Fruit fly (Drosophila melanogaster) whole organism, wandering third instar larva: ENCODE results near the gene CG9757.

Source experiments
- Abd-B ChIP-seq: fragments of >200 bp; optimal IDR thresholded peaks from 2 replicates; lab custom pipeline; 2017; ENCODE audit warnings: missing biosample characterization, missing genetic modification characterization
- CG32264 ChIP-seq: fragments of 200-800 bp; sonication (Bioruptor generic); optimal IDR thresholded peaks from 2 replicates; lab custom pipeline; 2016; ENCODE audit warnings: missing biosample characterization, missing genetic modification characterization
- CG9705 ChIP-seq: fragments of 200-800 bp; sonication (Bioruptor generic); optimal IDR thresholded peaks from 2 replicates; lab custom pipeline; 2018; ENCODE audit warnings: missing biosample characterization, mild to moderate bottlenecking, missing genetic modification characterization
- CrebA ChIP-seq: fragments of 200-800 bp; sonication (Bioruptor generic); optimal IDR thresholded peaks from 2 replicates; lab custom pipeline; 2016; ENCODE audit warnings: missing biosample characterization, mild to moderate bottlenecking, missing genetic modification characterization, borderline replicate concordance
- Dfd ChIP-seq: fragments of >200 bp; optimal IDR thresholded peaks from 2 replicates; lab custom pipeline; 2017; ENCODE audit warnings: missing biosample characterization, missing genetic modification characterization
- Dif ChIP-seq: fragments of 200-275, 200-300 bp; sonication (Bioruptor generic); optimal IDR thresholded peaks from 2 replicates; lab custom pipeline; 2018; ENCODE audit warnings: missing biosample characterization, missing genetic modification characterization; ENCODE audit not compliant: partially characterized antibody
- Hnf4 ChIP-seq: fragments of 200-800 bp; sonication (Bioruptor generic); optimal IDR thresholded peaks from 2 replicates; lab custom pipeline; 2016; ENCODE audit warnings: missing biosample characterization, mild to moderate bottlenecking, missing genetic modification characterization
- Hr78 ChIP-seq: fragments of >200 bp; optimal IDR thresholded peaks from 2 replicates; lab custom pipeline; 2017; ENCODE audit warnings: missing biosample characterization, missing genetic modification characterization
- Hr83 ChIP-seq: fragments of 200-300 bp; sonication (Bioruptor generic); optimal IDR thresholded peaks from 2 replicates; lab custom pipeline; 2016; ENCODE audit warnings: missing biosample characterization, mild to moderate bottlenecking, missing genetic modification characterization, moderate library complexity; ENCODE audit not compliant: poor library complexity, severe bottlenecking
- Jra ChIP-seq: sonication (Bioruptor generic); optimal IDR thresholded peaks from 2 replicates; lab custom pipeline; 2016; ENCODE audit warnings: missing biosample characterization, missing genetic modification characterization
- Myc ChIP-seq: fragments of >200 bp; optimal IDR thresholded peaks from 2 replicates; lab custom pipeline; 2017
- N ChIP-seq: fragments of >200 bp; optimal IDR thresholded peaks from 2 replicates; lab custom pipeline; 2018; ENCODE audit warnings: missing biosample characterization, missing external identifiers, missing genetic modification characterization
- Rel ChIP-seq, 2 experiments: fragments of 200-800 bp; sonication (Bioruptor generic) in 1 of 2; optimal IDR thresholded peaks; 2 replicates in 1 of 2; 3 replicates in 1 of 2; lab custom pipeline; 2016 to 2019; ENCODE audit warnings: mild to moderate bottlenecking in 2 of 2, missing biosample characterization in 2 of 2, missing genetic modification characterization in 2 of 2, moderate library complexity in 1 of 2
- dmrt93B ChIP-seq: fragments of 200-800 bp; sonication (Bioruptor generic); optimal IDR thresholded peaks from 2 replicates; lab custom pipeline; 2018; ENCODE audit warnings: missing biosample characterization, mild to moderate bottlenecking, missing genetic modification characterization
- dsf ChIP-seq: sonication (Bioruptor generic); optimal IDR thresholded peaks from 2 replicates; lab custom pipeline; 2016; ENCODE audit warnings: missing biosample characterization, missing genetic modification characterization, borderline replicate concordance
- foxo ChIP-seq, 2 experiments: fragments of 200-800 bp; sonication (Bioruptor generic); optimal IDR thresholded peaks; 2 replicates in 1 of 2; 3 replicates in 1 of 2; lab custom pipeline; 2016 to 2017; ENCODE audit warnings: missing biosample characterization in 2 of 2, missing genetic modification characterization in 2 of 2
- fru ChIP-seq: fragments of 200-800 bp; sonication (Bioruptor generic); optimal IDR thresholded peaks from 3 replicates; lab custom pipeline; 2016; ENCODE audit warnings: missing biosample characterization, mild to moderate bottlenecking, missing genetic modification characterization
- h ChIP-seq: fragments of 200-800 bp; sonication (Bioruptor generic); optimal IDR thresholded peaks from 3 replicates; lab custom pipeline; 2016; ENCODE audit warnings: missing biosample characterization, mild to moderate bottlenecking, missing genetic modification characterization
- jim ChIP-seq: fragments of 175-275, 200-325 bp; sonication (Bioruptor generic); optimal IDR thresholded peaks from 2 replicates; lab custom pipeline; 2016; ENCODE audit warnings: missing biosample characterization, mild to moderate bottlenecking, missing genetic modification characterization
- lola ChIP-seq: fragments of >200 bp; optimal IDR thresholded peaks from 2 replicates; lab custom pipeline; 2017; ENCODE audit warnings: missing biosample characterization, missing genetic modification characterization
- sage ChIP-seq: fragments of 200-800 bp; sonication (Bioruptor generic); optimal IDR thresholded peaks from 2 replicates; lab custom pipeline; 2016; ENCODE audit warnings: missing biosample characterization, mild to moderate bottlenecking, missing genetic modification characterization
- tai ChIP-seq: sonication (Bioruptor generic); optimal IDR thresholded peaks from 2 replicates; lab custom pipeline; 2016; ENCODE audit warnings: missing biosample characterization, missing genetic modification characterization
- usp ChIP-seq: fragments of >200 bp; optimal IDR thresholded peaks from 2 replicates; lab custom pipeline; 2017; ENCODE audit warnings: missing biosample characterization, missing genetic modification characterization
- woc ChIP-seq: sonication (Bioruptor generic); optimal IDR thresholded peaks from 2 replicates; lab custom pipeline; 2016; ENCODE audit warnings: missing biosample characterization, mild to moderate bottlenecking, missing genetic modification characterization

The CG9757 gene

DNA sequence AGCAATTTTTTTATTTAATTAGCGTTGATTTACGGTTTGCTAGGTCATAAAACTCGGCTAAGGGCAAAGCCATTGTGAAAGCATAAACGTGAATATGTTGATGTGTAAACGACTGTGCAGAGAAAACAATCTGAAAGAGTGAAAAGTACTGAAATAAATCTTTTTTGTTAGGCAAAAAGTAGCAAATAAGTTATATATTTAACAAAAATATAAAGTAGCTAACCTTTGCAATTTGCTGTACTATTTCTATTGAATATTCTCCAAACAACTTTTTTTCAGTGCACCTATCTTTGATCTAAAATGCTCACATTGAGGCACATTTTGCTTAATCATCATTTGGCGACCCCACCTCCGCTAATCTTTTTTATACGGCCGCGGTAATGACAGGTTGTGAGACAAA, 15.8 kb downstream of the CG9757 start:
- TF ChIP-seq Dif (GFP tag; lab: Kevin White, UChicago) (no peak), Hnf4 (GFP tag; lab: Kevin White, UChicago) (no peak), usp (GFP tag; lab: Kevin White, UChicago) (no peak), Hr78 (GFP tag; lab: Kevin White, UChicago) (no peak), Abd-B (GFP tag; lab: Kevin White, UChicago) (no peak), CrebA (no peak), CG9705 (GFP tag; lab: Kevin White, UChicago) (no peak), Hr83 (no peak), dmrt93B (GFP tag; lab: Kevin White, UChicago) (no peak), Jra (GFP tag; lab: Kevin White, UChicago) (no peak), dsf (GFP tag; lab: Kevin White, UChicago) (no peak), h (no peak)

- TF ChIP-seq Abd-B (GFP tag; lab: Kevin White, UChicago) = no peak
- TF ChIP-seq usp (GFP tag; lab: Kevin White, UChicago) = no peak
- no peak for TF ChIP-seq Myc (lab: Kevin White, UChicago)
- no peak for TF ChIP-seq tai (GFP tag; lab: Kevin White, UChicago)
- no peak for TF ChIP-seq h
- no peak for TF ChIP-seq lola (GFP tag; lab: Kevin White, UChicago)
- no peak for TF ChIP-seq Hnf4 (GFP tag; lab: Kevin White, UChicago)
- TF ChIP-seq Dfd (GFP tag; lab: Kevin White, UChicago) = no peak
- TF ChIP-seq woc = no peak
- no peak for TF ChIP-seq dmrt93B (GFP tag; lab: Kevin White, UChicago)
These were observed 19.7 kb downstream of the CG9757 start, which contains the start of gene CG14369 for dm6 chr3R:13592557-13592956. TSS of gene CG14369 (minus strand) at chr3R:13592657.

DNA sequence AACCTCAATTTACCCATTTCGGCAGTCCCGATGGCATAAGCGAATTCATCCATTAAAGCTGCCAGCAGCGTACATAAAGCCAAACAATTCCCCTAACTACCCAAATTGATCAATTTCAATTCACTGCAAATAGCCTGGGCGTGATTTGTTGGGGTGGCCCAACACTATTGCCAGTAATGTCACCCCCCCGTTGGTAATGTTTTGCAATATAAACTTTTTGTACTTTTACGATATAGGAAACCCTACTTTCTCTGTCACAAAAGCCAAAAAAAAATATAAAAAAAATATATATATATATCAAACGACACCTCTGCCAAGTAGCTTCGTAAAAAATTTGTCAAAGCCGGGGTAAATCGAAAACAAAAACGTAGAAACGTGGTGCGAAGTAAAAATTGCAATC, 24.5 kb downstream of the CG9757 start, which contains the start of gene CG14370:
Gene CG14370 (plus strand): TSS at position 301 of the 400 bp plus-strand sequence.
- no peak for TF ChIP-seq Hr83
- no peak for TF ChIP-seq CG32264 (GFP tag; lab: Kevin White, UChicago)
- TF ChIP-seq CrebA = no peak
- no peak for TF ChIP-seq N (GFP tag; lab: Kevin White, UChicago)
- TF ChIP-seq jim (GFP tag; lab: Kevin White, UChicago) = no peak
- TF ChIP-seq Rel (GFP tag; optimal IDR thresholded peaks at IDR 0.05; lab: Kevin White, UChicago) = no peak
- no peak for TF ChIP-seq Rel (tag; optimal IDR thresholded peaks at IDR 0.05; lab: Kevin White, UChicago)
- no peak for TF ChIP-seq sage (GFP tag; lab: Kevin White, UChicago)
- no peak for TF ChIP-seq tai (GFP tag; lab: Kevin White, UChicago)
- TF ChIP-seq foxo (GFP tag; optimal IDR thresholded peaks at IDR 0.05; lab: Kevin White, UChicago) = no peak
- TF ChIP-seq h = no peak
- TF ChIP-seq fru (GFP tag; lab: Kevin White, UChicago) = no peak
- TF ChIP-seq, all 38 proteins: peak for 0
